Worm (Caenorhabditis elegans): Measurements from ENCODE around the gene F46G10.4.

F46G10.4 gene

ce11 chrX:13379072-13379471 is 45.2 kb downstream of the F46G10.4 start:
- TF ChIP-seq B0310.2 (tag; optimal IDR thresholded peaks at IDR 0.05), result no peak

- TF ChIP-seq ceh-13 (GFP tag; optimal IDR thresholded peaks at IDR 0.05) (no peak), B0310.2 (tag; optimal IDR thresholded peaks at IDR 0.05) (no peak), ceh-36 (tag; optimal IDR thresholded peaks at IDR 0.05) (no peak), hmg-4 (GFP tag; optimal IDR thresholded peaks at IDR 0.05) (no peak), hmbx-1 (tag; optimal IDR thresholded peaks at IDR 0.05) (no peak), ama-1 (optimal IDR thresholded peaks at IDR 0.05) (no peak), aly-1 (tag; optimal IDR thresholded peaks at IDR 0.05) (no peak), sea-1 (GFP tag; conservative IDR thresholded peaks at IDR 0.05) (no peak), F13C5.2 (tag; optimal IDR thresholded peaks at IDR 0.05) (no peak), tbx-11 (GFP tag; IDR thresholded peaks at IDR 0.05) (no peak), hnd-1 (tag; optimal IDR thresholded peaks at IDR 0.05) (no peak), tbx-37 (GFP tag; conservative IDR thresholded peaks at IDR 0.05) (no peak), flt-1 (GFP tag; IDR thresholded peaks at IDR 0.05) (no peak), tra-4 (tag; optimal IDR thresholded peaks at IDR 0.05) (no peak), pes-1 (GFP tag; IDR thresholded peaks at IDR 0.05) (no peak), scrt-1 (GFP tag; IDR thresholded peaks at IDR 0.05) (no peak), ets-7 (tag; optimal IDR thresholded peaks at IDR 0.05) (no peak)
Measured at ce11 chrX:13380988-13381742, 47.3 kb downstream of the F46G10.4 start.

- TF ChIP-seq flt-1 (GFP tag; IDR thresholded peaks at IDR 0.05), result no peak
- no peak for TF ChIP-seq hnd-1 (tag; optimal IDR thresholded peaks at IDR 0.05)
- TF ChIP-seq hmbx-1 (tag; optimal IDR thresholded peaks at IDR 0.05), result no peak
- no peak for TF ChIP-seq ama-1 (optimal IDR thresholded peaks at IDR 0.05)
- TF ChIP-seq ceh-13 (GFP tag; optimal IDR thresholded peaks at IDR 0.05), result no peak
- TF ChIP-seq pes-1 (GFP tag; IDR thresholded peaks at IDR 0.05), result no peak
Measured at ce11 chrX:13383273-13383672, 49.4 kb downstream of the F46G10.4 start.

- no peak for TF ChIP-seq hmg-4 (GFP tag; optimal IDR thresholded peaks at IDR 0.05)
- TF ChIP-seq tbx-11 (GFP tag; IDR thresholded peaks at IDR 0.05), result no peak
- TF ChIP-seq B0310.2 (tag; optimal IDR thresholded peaks at IDR 0.05), result no peak
- no peak for TF ChIP-seq ceh-13 (GFP tag; optimal IDR thresholded peaks at IDR 0.05)
- no peak for TF ChIP-seq hnd-1 (tag; optimal IDR thresholded peaks at IDR 0.05)
- no peak for TF ChIP-seq ama-1 (optimal IDR thresholded peaks at IDR 0.05)
- no peak for TF ChIP-seq ceh-36 (tag; optimal IDR thresholded peaks at IDR 0.05)
- no peak for TF ChIP-seq tra-4 (tag; optimal IDR thresholded peaks at IDR 0.05)
- no peak for TF ChIP-seq hmbx-1 (tag; optimal IDR thresholded peaks at IDR 0.05)
- TF ChIP-seq aly-1 (tag; optimal IDR thresholded peaks at IDR 0.05), result no peak
- no peak for TF ChIP-seq pes-1 (GFP tag; IDR thresholded peaks at IDR 0.05)
- no peak for TF ChIP-seq scrt-1 (GFP tag; IDR thresholded peaks at IDR 0.05)
- TF ChIP-seq flt-1 (GFP tag; IDR thresholded peaks at IDR 0.05), result no peak
- no peak for TF ChIP-seq sea-1 (GFP tag; conservative IDR thresholded peaks at IDR 0.05)
- TF ChIP-seq tbx-37 (GFP tag; conservative IDR thresholded peaks at IDR 0.05), result no peak
- no peak for TF ChIP-seq F13C5.2 (tag; optimal IDR thresholded peaks at IDR 0.05)
- TF ChIP-seq ets-7 (tag; optimal IDR thresholded peaks at IDR 0.05), result no peak
Measured at ce11 chrX:13384743-13385142, 50.9 kb downstream of the F46G10.4 start.

Data from whole organism, early embryonic.